Worm (Caenorhabditis elegans) whole organism, L4 larva: ENCODE measurements around the gene F56D1.1.

Source experiments
- Y105C5A.15 ChIP-seq: fragments of 200-800 bp; sonication (Bioruptor generic); IDR thresholded peaks from 2 replicates; pipeline ENCODE4 v1.3.6; 2022; ENCODE audit warnings: missing genetic modification characterization, missing compliant biosample characterization
- aly-2 ChIP-seq: sonication (generic microtip); optimal IDR thresholded peaks from 2 replicates; lab custom pipeline; 2018; ENCODE audit warnings: missing biosample characterization, missing genetic modification characterization
- ama-1 ChIP-seq: fragments of 150-350 bp; optimal IDR thresholded peaks from 2 replicates; lab custom pipeline; 2014; ENCODE audit warnings: inconsistent platforms, mixed read lengths
- mes-2 ChIP-seq: sonication (generic microtip); optimal IDR thresholded peaks from 2 replicates; lab custom pipeline; 2016; ENCODE audit warnings: missing genotype, mild to moderate bottlenecking, missing genetic modification characterization, missing compliant biosample characterization; ENCODE audit not compliant: poor library complexity, severe bottlenecking

- TF ChIP-seq aly-2 (no peak), ama-1 (lab: Kevin White, UChicago) (no peak), Y105C5A.15 (GFP tag; lab: Robert Waterston, UW) (no peak), mes-2 (tag; lab: Kevin White, UChicago) (no peak)
Measured at ce11 chrII:5449620-5450019, 28.8 kb upstream of the F56D1.1 start.
